Worm (Caenorhabditis elegans): ENCODE results near the gene nhr-277.

- TF ChIP-seq sea-2 (GFP tag; optimal IDR thresholded peaks at IDR 0.05) (no peak), ztf-11 (tag; optimal IDR thresholded peaks at IDR 0.05) (no peak), nhr-76 (tag; optimal IDR thresholded peaks at IDR 0.05) (no peak), jun-1 (tag; optimal IDR thresholded peaks at IDR 0.05) (no peak), hmg-11 (tag; optimal IDR thresholded peaks at IDR 0.05) (no peak), nhr-77 (tag; optimal IDR thresholded peaks at IDR 0.05) (no peak), skn-1 (tag; optimal IDR thresholded peaks at IDR 0.05) (no peak), ceh-9 (tag; optimal IDR thresholded peaks at IDR 0.05) (no peak), lin-15B (tag; optimal IDR thresholded peaks at IDR 0.05) (no peak), unc-62 (GFP tag; optimal IDR thresholded peaks at IDR 0.05) (no peak), nhr-23 (tag; optimal IDR thresholded peaks at IDR 0.05) (no peak), daf-12 (tag; optimal IDR thresholded peaks at IDR 0.05) (no peak), unc-39 (tag; optimal IDR thresholded peaks at IDR 0.05) (no peak), egl-5 (tag; optimal IDR thresholded peaks at IDR 0.05) (no peak)
These were observed 28.0 kb downstream of the nhr-277 start for ce11 chrIV:2770835-2771234.
